Worm (Caenorhabditis elegans) whole organism, L3 larva: ENCODE data around the gene hlh-1.
A peak's percentile ranks its signal among the peaks of the same experiment; 100 is the strongest.

Experiments used
- R02D3.7 ChIP-seq: fragments of 150-350 bp; optimal IDR thresholded peaks from 2 replicates; lab custom pipeline; 2014; ENCODE audit warnings: missing biosample characterization, missing genetic modification characterization
- aly-2 ChIP-seq: fragments of 150-350 bp; optimal IDR thresholded peaks from 2 replicates; lab custom pipeline; 2014; ENCODE audit warnings: missing biosample characterization, missing genetic modification characterization
- ama-1 ChIP-seq: fragments of 150-350 bp; optimal IDR thresholded peaks from 2 replicates; lab custom pipeline; 2018
- ceh-16 ChIP-seq: sonication (generic microtip); optimal IDR thresholded peaks from 2 replicates; lab custom pipeline; 2017; ENCODE audit warnings: missing biosample characterization, missing genetic modification characterization
- ceh-9 ChIP-seq: sonication (generic microtip); optimal IDR thresholded peaks from 2 replicates; lab custom pipeline; 2018; ENCODE audit warnings: missing biosample characterization, missing genetic modification characterization
- daf-12 ChIP-seq: fragments of 150-350 bp; optimal IDR thresholded peaks from 2 replicates; lab custom pipeline; 2014; ENCODE audit warnings: missing biosample characterization, missing genetic modification reagents, missing genetic modification characterization
- egl-5 ChIP-seq: fragments of 150-350 bp; optimal IDR thresholded peaks from 2 replicates; lab custom pipeline; 2017; ENCODE audit warnings: missing biosample characterization, missing genetic modification reagents, missing genetic modification characterization, inconsistent platforms
- elt-2 ChIP-seq: sonication (generic microtip); optimal IDR thresholded peaks from 2 replicates; lab custom pipeline; 2016; ENCODE audit warnings: missing genetic modification reagents, mild to moderate bottlenecking, missing genetic modification characterization, missing compliant biosample characterization
- eor-1 ChIP-seq, 2 experiments: fragments of 150-350 bp; optimal IDR thresholded peaks; 2 replicates each; lab custom pipeline; 2014 to 2018; ENCODE audit warnings: missing biosample characterization in 2 of 2, missing genetic modification characterization in 2 of 2
- fkh-10 ChIP-seq: sonication (generic microtip); optimal IDR thresholded peaks from 2 replicates; lab custom pipeline; 2017; ENCODE audit warnings: missing biosample characterization, missing genetic modification reagents, missing genetic modification characterization
- hmg-11 ChIP-seq: sonication (generic microtip); optimal IDR thresholded peaks from 2 replicates; lab custom pipeline; 2016; ENCODE audit warnings: missing genetic modification characterization, missing compliant biosample characterization
- jun-1 ChIP-seq: fragments of 150-350 bp; optimal IDR thresholded peaks from 2 replicates; lab custom pipeline; 2014; ENCODE audit warnings: missing biosample characterization, missing genetic modification reagents, missing genetic modification characterization
- lin-15B ChIP-seq: fragments of 150-350 bp; optimal IDR thresholded peaks from 2 replicates; lab custom pipeline; 2014; ENCODE audit warnings: missing biosample characterization, missing genetic modification characterization
- lin-39 ChIP-seq: fragments of 150-350 bp; optimal IDR thresholded peaks from 2 replicates; lab custom pipeline; 2018; ENCODE audit warnings: missing biosample characterization, missing genetic modification reagents, missing genetic modification characterization
- lsy-12 ChIP-seq: sonication (generic microtip); optimal IDR thresholded peaks from 2 replicates; lab custom pipeline; 2016; ENCODE audit warnings: mild to moderate bottlenecking, missing genetic modification characterization, missing compliant biosample characterization
- mdl-1 ChIP-seq: fragments of 150-350 bp; optimal IDR thresholded peaks from 2 replicates; lab custom pipeline; 2014; ENCODE audit warnings: missing biosample characterization, missing genetic modification characterization
- nfya-1 ChIP-seq: sonication (generic microtip); optimal IDR thresholded peaks from 2 replicates; lab custom pipeline; 2017; ENCODE audit warnings: missing genetic modification characterization, mild to moderate bottlenecking, missing compliant biosample characterization, antibody characterized with exemption, moderate library complexity; ENCODE audit not compliant: insufficient read depth
- nhr-11 ChIP-seq: fragments of 150-350 bp; optimal IDR thresholded peaks from 2 replicates; lab custom pipeline; 2014; ENCODE audit warnings: missing biosample characterization, missing genetic modification characterization
- nhr-12 ChIP-seq: fragments of 150-350 bp; optimal IDR thresholded peaks from 2 replicates; lab custom pipeline; 2014; ENCODE audit warnings: missing biosample characterization, missing genetic modification characterization
- nhr-23 ChIP-seq: fragments of 150-350 bp; optimal IDR thresholded peaks from 2 replicates; lab custom pipeline; 2014; ENCODE audit warnings: missing biosample characterization, missing genetic modification reagents, missing genetic modification characterization
- nhr-25 ChIP-seq: sonication (generic microtip); optimal IDR thresholded peaks from 2 replicates; lab custom pipeline; 2017; ENCODE audit warnings: missing biosample characterization, missing genetic modification characterization
- nhr-43 ChIP-seq: sonication (generic microtip); optimal IDR thresholded peaks from 2 replicates; lab custom pipeline; 2016; ENCODE audit warnings: mild to moderate bottlenecking, missing genetic modification characterization, missing compliant biosample characterization; ENCODE audit not compliant: poor library complexity, severe bottlenecking
- nhr-67 ChIP-seq: fragments of 150-350 bp; optimal IDR thresholded peaks from 2 replicates; lab custom pipeline; 2014; ENCODE audit warnings: missing biosample characterization, missing genetic modification characterization
- nhr-77 ChIP-seq: fragments of 150-350 bp; optimal IDR thresholded peaks from 2 replicates; lab custom pipeline; 2014; ENCODE audit warnings: missing biosample characterization, missing genetic modification characterization
- pha-4 ChIP-seq: fragments of 150-350 bp; optimal IDR thresholded peaks from 2 replicates; lab custom pipeline; 2014; ENCODE audit warnings: missing biosample characterization, missing genetic modification reagents, missing genetic modification characterization
- pqm-1 ChIP-seq: fragments of 150-350 bp; optimal IDR thresholded peaks from 2 replicates; lab custom pipeline; 2017; ENCODE audit warnings: missing biosample characterization, missing genetic modification characterization, inconsistent platforms
- skn-1 ChIP-seq: fragments of 150-350 bp; optimal IDR thresholded peaks from 2 replicates; lab custom pipeline; 2014; ENCODE audit warnings: missing biosample characterization, missing genetic modification characterization
- snpc-4 ChIP-seq: fragments of 150-350 bp; optimal IDR thresholded peaks from 2 replicates; lab custom pipeline; 2014; ENCODE audit warnings: missing biosample characterization, missing genetic modification characterization
- tbx-2 ChIP-seq: sonication (generic microtip); optimal IDR thresholded peaks from 2 replicates; lab custom pipeline; 2016; ENCODE audit warnings: mild to moderate bottlenecking, missing genetic modification characterization, missing compliant biosample characterization
- unc-62 ChIP-seq: fragments of 150-350 bp; sonication (generic microtip); optimal IDR thresholded peaks from 4 replicates; lab custom pipeline; 2014; ENCODE audit warnings: missing biosample characterization, missing genetic modification reagents, missing genetic modification characterization
- ztf-11 ChIP-seq: fragments of 150-350 bp; optimal IDR thresholded peaks from 2 replicates; lab custom pipeline; 2014; ENCODE audit warnings: missing biosample characterization, missing genetic modification characterization

hlh-1 gene

DNA sequence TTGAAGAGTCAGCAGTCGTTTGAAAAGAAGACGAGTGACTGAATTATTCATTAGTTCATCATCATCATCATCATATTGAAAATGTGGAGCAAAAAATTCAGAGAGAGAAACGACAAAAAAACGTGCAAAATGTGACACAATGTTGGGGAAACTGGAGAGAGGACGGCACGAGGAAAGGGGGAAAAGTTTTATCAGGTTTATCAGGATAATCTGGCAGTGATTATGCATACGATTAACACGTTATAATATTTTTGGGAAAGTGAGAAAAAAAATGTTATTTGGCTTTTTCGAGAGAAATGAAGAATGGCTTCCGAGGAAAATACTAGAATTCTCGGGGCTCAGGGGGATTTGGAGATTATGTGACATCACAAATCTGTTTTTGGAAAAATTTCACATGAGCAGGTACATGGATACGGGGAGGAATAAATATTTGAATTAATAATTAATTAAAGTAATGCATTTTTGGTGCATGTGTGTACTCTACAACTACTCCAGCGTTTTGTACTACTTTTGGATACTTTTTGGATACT lies 13.2 kb upstream of the hlh-1 start, which contains the start of gene camt-1:
Gene camt-1 (minus strand): TSS at position 51 of the 530 bp plus-strand sequence.
- no peak for TF ChIP-seq egl-5
- TF ChIP-seq nhr-23: no peak
- no peak for TF ChIP-seq nfya-1 (tag; lab: Kevin White, UChicago)
- no peak for TF ChIP-seq ceh-9
- no peak for TF ChIP-seq ceh-16 (tag; lab: Kevin White, UChicago)
- no peak for TF ChIP-seq eor-1 (tag; optimal IDR thresholded peaks at IDR 0.05; lab: Kevin White, UChicago)
- no peak for TF ChIP-seq ama-1 (lab: Kevin White, UChicago)
- no peak for TF ChIP-seq nhr-12 (tag; lab: Kevin White, UChicago)
- no peak for TF ChIP-seq nhr-77
- TF ChIP-seq fkh-10 (GFP tag; lab: Kevin White, UChicago): no peak
- no peak for TF ChIP-seq nhr-67 (tag; lab: Kevin White, UChicago)
- TF ChIP-seq jun-1 (tag; lab: Kevin White, UChicago): no peak
- no peak for TF ChIP-seq lin-15B (tag; lab: Kevin White, UChicago)
- no peak for TF ChIP-seq daf-12 (tag; lab: Kevin White, UChicago)

DNA sequence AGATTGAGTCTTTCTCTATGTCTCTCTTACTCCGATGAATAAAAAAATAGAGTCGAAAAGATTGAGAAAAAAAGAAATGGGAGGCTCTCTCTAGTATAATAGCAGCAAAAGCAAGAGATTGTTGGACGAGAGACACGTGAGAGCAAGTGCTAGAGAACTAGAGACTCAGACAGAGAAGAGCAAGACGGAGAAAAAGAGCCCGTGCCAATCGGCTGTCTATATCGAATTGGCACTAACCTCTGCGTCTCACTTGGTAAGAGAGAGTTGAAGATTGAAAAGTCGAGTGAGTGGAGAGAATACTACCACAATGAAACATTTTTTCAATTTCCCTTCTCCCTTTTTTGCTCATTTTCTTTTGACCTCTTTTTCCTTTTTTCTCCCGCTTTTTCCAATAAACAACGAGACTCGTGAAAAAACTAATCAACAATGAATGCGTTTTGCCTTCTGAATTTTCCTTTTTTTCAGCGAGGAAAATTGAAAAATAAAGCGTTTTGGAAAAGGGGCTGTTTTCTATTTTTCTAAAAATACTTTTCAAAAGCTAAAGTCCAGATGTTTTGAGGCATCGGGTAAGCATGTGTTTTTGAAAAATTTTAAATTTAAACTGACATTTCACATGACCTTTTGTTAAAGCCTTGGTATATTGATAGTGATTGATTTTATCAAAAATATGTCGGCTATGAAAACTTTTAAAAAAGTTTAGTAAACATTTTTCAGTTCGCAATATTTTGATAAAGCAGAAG lies 11.7 kb upstream of the hlh-1 start:
- peak; percentile 56 for TF ChIP-seq elt-2 (tag; lab: Kevin White, UChicago)
- no peak for TF ChIP-seq ceh-9
- TF ChIP-seq jun-1 (tag; lab: Kevin White, UChicago): peak; percentile 28
- TF ChIP-seq fkh-10 (GFP tag; lab: Kevin White, UChicago): peak; percentile 39
- TF ChIP-seq nhr-43 (tag; lab: Kevin White, UChicago): no peak
- TF ChIP-seq nhr-11 (tag; lab: Kevin White, UChicago): peak; percentile 22
- TF ChIP-seq lin-15B (tag; lab: Kevin White, UChicago): peak; percentile 35
- TF ChIP-seq ama-1 (lab: Kevin White, UChicago): peak; percentile 19
- no peak for TF ChIP-seq daf-12 (tag; lab: Kevin White, UChicago)
- peak; percentile 22 for TF ChIP-seq mdl-1 (tag; lab: Kevin White, UChicago)
- peak; percentile 46 for TF ChIP-seq lin-39 (tag; lab: Kevin White, UChicago)
- TF ChIP-seq nhr-12 (tag; lab: Kevin White, UChicago): no peak
- TF ChIP-seq nhr-23: no peak
- no peak for TF ChIP-seq ztf-11
- peak; percentile 77 for TF ChIP-seq pha-4 (tag; lab: Kevin White, UChicago)
- peak; percentile 34 for TF ChIP-seq snpc-4 (tag; lab: Kevin White, UChicago)
- TF ChIP-seq nhr-25 (tag; lab: Kevin White, UChicago): no peak
- no peak for TF ChIP-seq nhr-67 (tag; lab: Kevin White, UChicago)
- TF ChIP-seq hmg-11 (tag; lab: Kevin White, UChicago): peak; percentile 86
- TF ChIP-seq pqm-1 (tag; lab: Kevin White, UChicago): peak; percentile 40
- peak; percentile 93 for TF ChIP-seq nfya-1 (tag; lab: Kevin White, UChicago)
- no peak for TF ChIP-seq lsy-12 (tag; lab: Kevin White, UChicago)
- TF ChIP-seq unc-62 (GFP tag; lab: Kevin White, UChicago): peak; percentile 11

DNA sequence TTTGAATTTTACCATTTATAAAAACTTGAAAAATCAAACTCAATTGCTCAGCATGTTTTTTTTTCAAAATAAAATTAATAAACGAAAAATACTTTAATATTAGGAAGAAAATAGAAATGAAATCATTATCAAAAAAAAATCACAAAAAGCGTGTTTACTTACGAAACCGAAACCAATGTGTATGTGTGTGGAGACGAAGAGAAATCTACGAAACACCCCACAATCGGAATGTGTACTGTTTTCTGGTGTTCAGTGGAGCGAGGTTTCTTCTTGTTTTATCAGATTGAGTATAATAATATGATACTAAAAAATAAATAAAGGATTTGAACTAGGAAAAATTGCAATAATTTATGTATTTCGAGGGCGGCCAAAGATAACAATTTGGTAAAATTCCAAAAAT lies 10.7 kb upstream of the hlh-1 start:
- TF ChIP-seq skn-1 (tag; lab: Kevin White, UChicago) (no peak), lin-15B (tag; lab: Kevin White, UChicago) (no peak), ztf-11 (no peak), nfya-1 (tag; lab: Kevin White, UChicago) (peak; percentile 12), aly-2 (tag; lab: Kevin White, UChicago) (no peak), elt-2 (tag; lab: Kevin White, UChicago) (peak; percentile 60), nhr-77 (no peak), nhr-11 (tag; lab: Kevin White, UChicago) (no peak), eor-1 (tag; optimal IDR thresholded peaks at IDR 0.05; lab: Kevin White, UChicago) (no peak), mdl-1 (tag; lab: Kevin White, UChicago) (no peak), jun-1 (tag; lab: Kevin White, UChicago) (no peak), pha-4 (tag; lab: Kevin White, UChicago) (peak; percentile 94), pqm-1 (tag; lab: Kevin White, UChicago) (peak; percentile 63)

DNA sequence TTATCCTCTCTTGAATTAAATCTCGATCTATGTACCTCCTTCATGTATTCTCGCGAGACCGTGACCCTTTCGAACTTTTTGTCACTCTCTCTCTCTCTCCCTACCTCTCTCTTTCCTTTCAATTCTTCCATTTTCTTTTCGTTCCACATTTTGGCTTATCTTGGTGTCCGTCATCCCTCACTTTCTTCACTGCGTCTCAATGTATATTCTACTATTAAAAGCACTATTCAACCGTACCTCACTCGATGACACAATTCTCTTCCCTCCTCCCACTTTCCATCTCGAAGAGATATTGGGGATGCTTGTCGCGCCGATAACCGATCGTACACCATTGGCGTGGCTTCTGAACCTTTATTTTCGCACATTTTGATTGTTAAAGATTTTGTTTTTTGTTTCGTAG lies 7.7 kb upstream of the hlh-1 start:
- TF ChIP-seq nhr-23 (peak; percentile 7), elt-2 (tag; lab: Kevin White, UChicago) (no peak), jun-1 (tag; lab: Kevin White, UChicago) (no peak), R02D3.7 (tag; lab: Kevin White, UChicago) (no peak), tbx-2 (tag; lab: Kevin White, UChicago) (no peak)
